Worm (Caenorhabditis elegans): ENCODE data around the gene W01B6.6.

The W01B6.6 gene

DNA sequence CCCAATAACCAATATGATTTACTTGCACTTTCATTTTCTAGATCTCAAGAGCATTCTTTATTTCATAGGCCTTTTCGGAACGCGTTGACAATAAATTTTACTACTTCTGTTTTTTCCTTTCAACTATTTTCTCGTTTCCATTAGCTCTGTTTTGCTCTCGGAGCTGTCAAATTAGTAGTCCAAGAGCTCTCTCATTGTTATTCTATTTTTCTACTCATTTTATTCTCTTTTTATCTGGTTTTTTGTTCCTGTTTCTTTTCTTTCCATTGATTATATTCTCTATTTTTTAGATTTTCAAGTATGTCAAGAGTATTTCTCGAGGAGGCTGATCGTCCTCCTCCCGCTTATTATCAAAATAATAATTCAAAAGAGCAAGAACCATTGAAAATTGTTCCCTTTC lies 33.8 kb upstream of the W01B6.6 start, which contains the start of gene T04B2.3:
Gene T04B2.3, plus strand, starts transcription at position 301 of the 400 bp plus-strand sequence.
- TF ChIP-seq unc-55 (GFP tag; optimal IDR thresholded peaks at IDR 0.05) (no peak), nhr-237 (tag; optimal IDR thresholded peaks at IDR 0.05) (no peak), elt-1 (tag; optimal IDR thresholded peaks at IDR 0.05) (no peak), ztf-4 (tag; optimal IDR thresholded peaks at IDR 0.05) (no peak), lin-13 (GFP tag; optimal IDR thresholded peaks at IDR 0.05) (no peak), lsy-2 (tag; optimal IDR thresholded peaks at IDR 0.05) (no peak)

DNA sequence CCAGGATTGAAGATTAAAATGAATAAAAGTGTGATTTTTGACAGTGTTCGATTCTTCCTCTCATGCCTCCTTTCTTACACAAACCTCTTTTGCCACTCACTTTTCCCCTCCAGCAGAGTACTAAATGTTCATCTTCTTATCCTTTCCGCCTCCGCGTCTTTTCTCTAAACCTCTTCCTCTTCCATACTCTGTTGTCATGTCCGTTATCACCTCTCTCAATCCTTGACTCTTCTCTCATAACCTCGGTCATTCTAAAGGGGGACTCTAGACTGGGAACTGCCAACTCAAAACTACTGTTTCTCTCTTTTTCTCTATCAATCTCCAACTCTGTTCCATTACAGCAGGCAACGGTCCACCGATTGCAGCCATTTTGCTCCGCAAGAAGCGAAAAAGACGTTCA lies 32.6 kb upstream of the W01B6.6 start:
- TF ChIP-seq ztf-4 (tag; optimal IDR thresholded peaks at IDR 0.05), result no peak
- peak; percentile 27 for TF ChIP-seq nhr-129 (tag; optimal IDR thresholded peaks at IDR 0.05)
- no peak for TF ChIP-seq egl-27 (tag; optimal IDR thresholded peaks at IDR 0.05)
- no peak for TF ChIP-seq crh-2 (tag; optimal IDR thresholded peaks at IDR 0.05)
- no peak for TF ChIP-seq unc-39 (tag; optimal IDR thresholded peaks at IDR 0.05)
- no peak for TF ChIP-seq nhr-23 (tag; optimal IDR thresholded peaks at IDR 0.05)

DNA sequence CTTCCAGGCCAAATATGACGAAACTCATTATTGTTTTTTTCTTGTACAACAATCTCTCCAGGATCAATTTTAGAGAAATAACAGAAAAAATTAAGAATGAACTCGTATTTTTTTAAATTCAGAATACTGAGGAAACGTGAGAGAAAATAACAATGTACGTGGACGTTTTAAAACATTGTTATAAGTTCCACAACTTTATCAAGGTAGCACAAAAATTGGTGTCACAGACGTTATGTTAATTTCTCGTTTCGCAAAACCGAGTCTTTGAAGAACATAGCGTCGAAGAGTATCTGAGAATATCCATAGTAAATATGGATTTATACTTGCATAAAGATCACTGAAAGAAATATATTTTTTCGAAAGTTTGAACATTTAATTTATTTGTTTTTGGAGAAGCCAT lies 29.8 kb upstream of the W01B6.6 start, which contains the start of gene T04B2.8:
Gene T04B2.8, minus strand, starts transcription at position 101 of the 400 bp plus-strand sequence.
- TF ChIP-seq lin-39 (tag; optimal IDR thresholded peaks at IDR 0.05) (no peak), mbf-1 (tag; optimal IDR thresholded peaks at IDR 0.05) (no peak), ztf-11 (tag; optimal IDR thresholded peaks at IDR 0.05) (no peak), lin-11 (tag; optimal IDR thresholded peaks at IDR 0.05) (no peak), nhr-11 (tag; optimal IDR thresholded peaks at IDR 0.05) (no peak), lin-13 (GFP tag; optimal IDR thresholded peaks at IDR 0.05) (no peak), ceh-82 (tag; optimal IDR thresholded peaks at IDR 0.05) (no peak), nhr-21 (tag; optimal IDR thresholded peaks at IDR 0.05) (no peak), R02D3.7 (tag; optimal IDR thresholded peaks at IDR 0.05) (no peak)

DNA sequence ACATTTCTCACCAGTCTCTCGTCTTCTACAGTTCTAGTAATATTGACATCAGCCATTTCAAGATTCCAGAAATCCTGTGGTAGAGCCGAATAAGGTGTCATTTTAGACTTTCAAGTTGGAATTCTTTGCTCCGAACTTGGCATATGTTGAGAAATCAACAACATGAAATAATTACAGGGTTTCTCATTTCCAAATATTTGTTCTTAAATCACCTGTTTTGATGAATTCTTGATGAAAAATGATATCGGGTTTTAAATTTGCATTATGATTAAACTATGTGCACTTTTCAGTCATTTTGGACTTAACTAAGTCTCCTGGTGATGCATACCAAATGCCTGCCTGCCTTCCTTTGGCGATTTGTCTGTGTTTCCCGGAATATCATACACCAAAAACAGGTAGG lies 27.4 kb upstream of the W01B6.6 start, which contains the start of gene srv-12:
Gene srv-12, minus strand, starts transcription at position 101 of the 400 bp plus-strand sequence.
- TF ChIP-seq lin-13 (GFP tag; optimal IDR thresholded peaks at IDR 0.05) (no peak), egl-27 (tag; optimal IDR thresholded peaks at IDR 0.05) (no peak), blmp-1 (tag; optimal IDR thresholded peaks at IDR 0.05; ENCODE audit: insufficient read depth) (no peak), mbf-1 (tag; optimal IDR thresholded peaks at IDR 0.05) (no peak), snpc-4 (tag; optimal IDR thresholded peaks at IDR 0.05) (no peak), nhr-77 (tag; optimal IDR thresholded peaks at IDR 0.05) (no peak), unc-62 (GFP tag; optimal IDR thresholded peaks at IDR 0.05) (no peak), sem-4 (tag; optimal IDR thresholded peaks at IDR 0.05) (no peak), unc-55 (GFP tag; optimal IDR thresholded peaks at IDR 0.05) (no peak), R02D3.7 (tag; optimal IDR thresholded peaks at IDR 0.05) (no peak)

DNA sequence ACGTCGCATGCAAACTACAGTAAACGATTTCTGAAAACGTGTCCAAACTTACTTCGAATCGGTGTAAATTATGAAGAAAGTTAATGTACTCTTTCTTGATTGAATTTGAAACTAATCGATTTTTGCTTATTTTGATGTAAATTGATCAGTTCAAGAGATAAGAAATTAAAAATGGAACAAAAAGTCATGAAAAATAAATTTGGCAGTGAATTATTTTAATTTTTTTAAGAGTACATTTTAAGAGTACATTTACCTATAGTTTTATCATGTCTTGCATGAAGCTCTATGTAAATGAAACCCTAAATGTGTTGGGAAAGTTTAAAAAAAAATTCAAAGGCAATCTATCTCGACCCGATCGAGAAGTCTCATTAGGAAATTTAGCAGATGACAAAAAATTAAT lies 24.8 kb upstream of the W01B6.6 start, which contains the start of gene T04B2.7:
Gene T04B2.7, minus strand, starts transcription at position 101 of the 400 bp plus-strand sequence.
- TF ChIP-seq lin-39 (tag; optimal IDR thresholded peaks at IDR 0.05) (no peak), ceh-16 (tag; optimal IDR thresholded peaks at IDR 0.05) (no peak), F13H6.1 (tag; optimal IDR thresholded peaks at IDR 0.05) (no peak), sma-9 (GFP tag; optimal IDR thresholded peaks at IDR 0.05) (no peak), sma-9 (tag; optimal IDR thresholded peaks at IDR 0.05) (no peak), snpc-4 (tag; optimal IDR thresholded peaks at IDR 0.05) (no peak)

DNA sequence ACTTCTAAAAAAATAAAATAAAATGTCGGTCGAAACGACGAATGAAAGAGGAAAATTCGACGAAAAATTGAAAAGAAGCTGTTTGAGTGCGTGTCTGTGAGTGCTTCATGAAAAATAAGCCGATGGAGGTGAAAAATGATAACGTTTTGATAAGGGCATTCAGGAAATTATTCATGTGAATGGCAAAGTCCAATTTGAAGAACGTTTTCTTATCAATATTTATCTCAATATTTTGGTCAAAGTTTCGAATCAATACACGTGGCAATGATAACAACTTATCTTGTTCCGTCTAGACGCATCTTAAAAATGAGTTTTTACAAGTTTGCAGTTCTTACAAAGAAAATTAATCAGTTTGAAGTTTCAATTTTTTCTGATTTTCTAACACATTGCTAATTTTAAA lies 21.7 kb upstream of the W01B6.6 start:
- TF ChIP-seq nhr-129 (tag; optimal IDR thresholded peaks at IDR 0.05), result no peak
- peak; percentile 76 for TF ChIP-seq fos-1 (tag; optimal IDR thresholded peaks at IDR 0.05)
- peak; percentile 99 for TF ChIP-seq crh-2 (tag; optimal IDR thresholded peaks at IDR 0.05)
- peak; percentile 77 for TF ChIP-seq sma-9 (GFP tag; optimal IDR thresholded peaks at IDR 0.05)
- no peak for TF ChIP-seq sma-9 (tag; optimal IDR thresholded peaks at IDR 0.05)
- peak; percentile 55 for TF ChIP-seq F13H6.1 (tag; optimal IDR thresholded peaks at IDR 0.05)
- peak; percentile 7 for TF ChIP-seq sma-3 (GFP tag; optimal IDR thresholded peaks at IDR 0.05)
- TF ChIP-seq egl-27 (tag; optimal IDR thresholded peaks at IDR 0.05), result peak; percentile 42
- no peak for TF ChIP-seq nhr-6 (tag; optimal IDR thresholded peaks at IDR 0.05)
- TF ChIP-seq ztf-4 (tag; optimal IDR thresholded peaks at IDR 0.05), result no peak

All from whole organism, L2 larva.